Worm (Caenorhabditis elegans): ENCODE data around the gene mut-7.

ce11 chrIII:9585314-9585713, 43.1 kb upstream of the mut-7 start:
- TF ChIP-seq him-1 (tag; optimal IDR thresholded peaks at IDR 0.05) (no peak), dao-5 (tag; optimal IDR thresholded peaks at IDR 0.05) (no peak), W03F9.2 (tag; optimal IDR thresholded peaks at IDR 0.05) (no peak)

Measured in whole organism, L4/young adult.